Worm (Caenorhabditis elegans) whole organism, L1 larva: Measurements from ENCODE around the gene C05A2.4.

Experiments
- F16B12.6 ChIP-seq: fragments of 150-350 bp; optimal IDR thresholded peaks from 2 replicates; lab custom pipeline; 2014; ENCODE audit warnings: missing biosample characterization, missing genetic modification characterization
- ets-5 ChIP-seq: fragments of 200-800 bp; sonication (Bioruptor generic); IDR thresholded peaks from 2 replicates; pipeline ENCODE4 v1.3.6; 2022; ENCODE audit warnings: missing genetic modification characterization, missing compliant biosample characterization
- lsy-2 ChIP-seq, 2 experiments: fragments of 150-350 bp; optimal IDR thresholded peaks; 2 replicates each; lab custom pipeline; 2014; ENCODE audit warnings: missing biosample characterization in 2 of 2, missing genetic modification characterization in 2 of 2
- rnt-1 ChIP-seq: sonication (generic microtip); optimal IDR thresholded peaks from 2 replicates; lab custom pipeline; 2016; ENCODE audit warnings: mild to moderate bottlenecking, missing genetic modification characterization, moderate library complexity, missing compliant biosample characterization
- snpc-4 ChIP-seq: fragments of 150-350 bp; optimal IDR thresholded peaks from 2 replicates; lab custom pipeline; 2014; ENCODE audit warnings: missing biosample characterization, missing genetic modification characterization
- tbx-2 ChIP-seq: sonication (generic microtip); optimal IDR thresholded peaks from 2 replicates; lab custom pipeline; 2016; ENCODE audit warnings: missing genetic modification characterization, missing compliant biosample characterization
- unc-62 ChIP-seq: fragments of 150-350 bp; optimal IDR thresholded peaks from 2 replicates; lab custom pipeline; 2014; ENCODE audit warnings: missing biosample characterization, missing genetic modification reagents, missing genetic modification characterization

DNA sequence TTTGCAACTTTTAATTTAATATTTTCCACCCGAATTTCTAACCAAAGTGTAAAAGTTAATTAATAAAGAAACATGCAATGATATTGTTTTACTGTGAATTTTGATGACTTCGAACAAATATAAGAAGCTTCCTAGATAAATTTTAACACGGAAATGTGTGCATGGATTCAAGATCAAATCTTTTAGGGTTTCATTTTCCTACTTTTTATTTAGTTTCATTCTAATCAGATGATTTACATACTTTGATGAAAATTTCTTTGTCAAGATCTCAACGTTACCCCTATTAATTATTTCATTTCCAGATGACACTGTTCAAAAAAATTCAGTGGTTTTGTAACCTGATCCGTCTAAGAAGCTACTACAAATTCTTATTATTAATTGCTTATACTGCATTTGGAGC is 28.0 kb upstream of the C05A2.4 start, which contains the start of gene twk-12:
- TF ChIP-seq rnt-1 (no peak), F16B12.6 (tag; lab: Kevin White, UChicago) (no peak), unc-62 (GFP tag; lab: Kevin White, UChicago) (no peak), tbx-2 (no peak), lsy-2 (tag; optimal IDR thresholded peaks at IDR 0.05; lab: Kevin White, UChicago) (no peak), ets-5 (no peak), snpc-4 (no peak)
